Fruit fly (Drosophila melanogaster): ENCODE results near the gene CG17271.
A peak's percentile ranks its signal among the peaks of the same experiment; 100 is the strongest.

The CG17271 gene

dm6 chr3R:20850395-20851039 lies 28.9 kb upstream of the CG17271 start, which contains the start of gene RpS30 (continued):
- no peak for TF ChIP-seq Neu2 (GFP tag; optimal IDR thresholded peaks at IDR 0.05; ENCODE audit: borderline replicate concordance)
- no peak for TF ChIP-seq GATAe (GFP tag; conservative IDR thresholded peaks at IDR 0.05)
- peak; percentile 69 for TF ChIP-seq Hey (tag; optimal IDR thresholded peaks at IDR 0.05)
- TF ChIP-seq Opbp (GFP tag; IDR thresholded peaks at IDR 0.05; ENCODE audit: partially characterized antibody), result peak; percentile 98
- TF ChIP-seq mld (GFP tag; IDR thresholded peaks at IDR 0.05; ENCODE audit: partially characterized antibody), result peak; percentile 81; the same call in 2 of the 3 replicates
- peak; percentile 21 for TF ChIP-seq CG33557 (GFP tag; optimal IDR thresholded peaks at IDR 0.05)
- peak; percentile 99 for TF ChIP-seq pzg (GFP tag; optimal IDR thresholded peaks at IDR 0.05)
- no peak for TF ChIP-seq disco-r (GFP tag; optimal IDR thresholded peaks at IDR 0.05)
- TF ChIP-seq cato (GFP tag; optimal IDR thresholded peaks at IDR 0.05; ENCODE audit: borderline replicate concordance), result no peak
- TF ChIP-seq CG8478 (optimal IDR thresholded peaks at IDR 0.05), result no peak
- no peak for TF ChIP-seq CG10654 (GFP tag; optimal IDR thresholded peaks at IDR 0.05)
- no peak for TF ChIP-seq pfk (GFP tag; optimal IDR thresholded peaks at IDR 0.05)
- peak; percentile 30 for TF ChIP-seq CrebB (tag; optimal IDR thresholded peaks at IDR 0.05)
- TF ChIP-seq CG4328 (GFP tag; optimal IDR thresholded peaks at IDR 0.05), result no peak
- TF ChIP-seq CG10267 (tag; optimal IDR thresholded peaks at IDR 0.05), result peak; percentile 74
- TF ChIP-seq CG30403 (GFP tag; optimal IDR thresholded peaks at IDR 0.05), result peak; percentile 24
- no peak for TF ChIP-seq grn (GFP tag; optimal IDR thresholded peaks at IDR 0.05)
- no peak for TF ChIP-seq psq (GFP tag; optimal IDR thresholded peaks at IDR 0.05)
- TF ChIP-seq CG11723 (GFP tag; optimal IDR thresholded peaks at IDR 0.05), result no peak
- no peak for TF ChIP-seq CG1602 (GFP tag; optimal IDR thresholded peaks at IDR 0.05)
- no peak for TF ChIP-seq CG18476 (GFP tag; optimal IDR thresholded peaks at IDR 0.05)
- no peak for TF ChIP-seq BtbVII (GFP tag; optimal IDR thresholded peaks at IDR 0.05)
- no peak for TF ChIP-seq fu2 (GFP tag; optimal IDR thresholded peaks at IDR 0.05)
- peak; percentile 8 for TF ChIP-seq CG2202 (tag; optimal IDR thresholded peaks at IDR 0.05)
- TF ChIP-seq tup (GFP tag; optimal IDR thresholded peaks at IDR 0.05), result no peak
- TF ChIP-seq Oaz (GFP tag; IDR thresholded peaks at IDR 0.05), result no peak
- peak; percentile 47; the same call in 2 of the 3 replicates for TF ChIP-seq row (GFP tag; IDR thresholded peaks at IDR 0.05)
- TF ChIP-seq CG8290 (GFP tag; optimal IDR thresholded peaks at IDR 0.05), result peak; percentile 47
- peak in 1 of 2 experiments; percentile 87 for TF ChIP-seq CG8290 (tag; optimal IDR thresholded peaks at IDR 0.05)
- no peak for TF ChIP-seq ttk (GFP tag; IDR thresholded peaks at IDR 0.05)
- TF ChIP-seq ab (GFP tag; optimal IDR thresholded peaks at IDR 0.05), result no peak
- no peak for TF ChIP-seq wdn (GFP tag; IDR thresholded peaks at IDR 0.05)
- TF ChIP-seq CG1024 (GFP tag; IDR thresholded peaks at IDR 0.05), result no peak
- TF ChIP-seq Fer1 (GFP tag; optimal IDR thresholded peaks at IDR 0.05), result peak; percentile 59
- peak; percentile 97 for TF ChIP-seq CG6791 (GFP tag; IDR thresholded peaks at IDR 0.05; ENCODE audit: partially characterized antibody)
- TF ChIP-seq CG6854 (GFP tag; optimal IDR thresholded peaks at IDR 0.05), result no peak
- TF ChIP-seq CG15696 (tag; optimal IDR thresholded peaks at IDR 0.05), result peak; percentile 44
- TF ChIP-seq Asciz (GFP tag; optimal IDR thresholded peaks at IDR 0.05), result no peak
- peak; percentile 98 for TF ChIP-seq Bgb (GFP tag; IDR thresholded peaks at IDR 0.05; ENCODE audit: partially characterized antibody)
- peak; percentile 95 for TF ChIP-seq CG14860 (GFP tag; IDR thresholded peaks at IDR 0.05; ENCODE audit: partially characterized antibody)
- TF ChIP-seq slbo (GFP tag; IDR thresholded peaks at IDR 0.05), result peak; percentile 49
- peak; percentile 64 for TF ChIP-seq zen (tag; optimal IDR thresholded peaks at IDR 0.05)
- peak; percentile 15 for TF ChIP-seq CG12104 (GFP tag; optimal IDR thresholded peaks at IDR 0.05)
- TF ChIP-seq CG7839 (tag; optimal IDR thresholded peaks at IDR 0.05), result peak; percentile 22
- peak; percentile 91 for TF ChIP-seq CG12659 (GFP tag; optimal IDR thresholded peaks at IDR 0.05)
- no peak for TF ChIP-seq CG8388 (GFP tag; optimal IDR thresholded peaks at IDR 0.05)
- TF ChIP-seq CG31224 (GFP tag; IDR thresholded peaks at IDR 0.05), result no peak
- no peak for TF ChIP-seq ro (GFP tag; IDR thresholded peaks at IDR 0.05)
- peak; percentile 79 for TF ChIP-seq CG15514 (GFP tag; optimal IDR thresholded peaks at IDR 0.05)
- no peak for TF ChIP-seq Tbp (GFP tag; optimal IDR thresholded peaks at IDR 0.05)
